Fruit fly (Drosophila melanogaster) whole organism, embryonic: ENCODE results near the gene vib.
A peak's percentile ranks its signal among the peaks of the same experiment; 100 is the strongest.

ENCODE experiments used
- Abd-B ChIP-seq: fragments of 200-800 bp; sonication (Bioruptor generic); optimal IDR thresholded peaks from 2 replicates; lab custom pipeline; 2018; ENCODE audit warnings: missing biosample characterization, mild to moderate bottlenecking, missing genetic modification characterization, moderate library complexity
- Ada2b ChIP-seq: fragments of 200-800 bp; sonication (Bioruptor generic); IDR thresholded peaks from 2 replicates; pipeline ENCODE4 v1.3.6; 2022; ENCODE audit warnings: missing biosample characterization, missing genetic modification characterization
- Bteb2 ChIP-seq: fragments of 200-800 bp; sonication (Bioruptor generic); optimal IDR thresholded peaks from 2 replicates; lab custom pipeline; 2016; ENCODE audit warnings: missing biosample characterization, missing genetic modification characterization
- CG10543 ChIP-seq: fragments of 200-800 bp; sonication (Bioruptor generic); optimal IDR thresholded peaks from 3 replicates; lab custom pipeline; 2017; ENCODE audit warnings: missing biosample characterization, mild to moderate bottlenecking, missing genetic modification characterization, moderate library complexity
- CG11085 ChIP-seq: fragments of 200-800 bp; sonication (Bioruptor generic); IDR thresholded peaks from 2 replicates; pipeline ENCODE4 v1.3.6; 2022; ENCODE audit warnings: missing biosample characterization, missing genetic modification characterization
- CG16863 ChIP-seq: fragments of 200-800 bp; sonication (Bioruptor generic); optimal IDR thresholded peaks from 3 replicates; lab custom pipeline; 2016; ENCODE audit warnings: missing biosample characterization, missing genetic modification characterization
- CG17186 ChIP-seq: fragments of 200-800 bp; sonication (Bioruptor generic); optimal IDR thresholded peaks from 3 replicates; lab custom pipeline; 2017; ENCODE audit warnings: missing biosample characterization, missing genetic modification reagents, missing genetic modification characterization
- CG32772 ChIP-seq: fragments of 200-800 bp; sonication (Bioruptor generic); IDR thresholded peaks from 2 replicates; pipeline ENCODE4 v1.3.6; 2022; ENCODE audit warnings: missing biosample characterization, missing genetic modification characterization
- CG34376 ChIP-seq: fragments of 200-800 bp; sonication (Bioruptor generic); optimal IDR thresholded peaks from 2 replicates; lab custom pipeline; 2018; ENCODE audit warnings: missing biosample characterization, mild to moderate bottlenecking, missing genetic modification characterization
- CG4707 ChIP-seq: fragments of 200-800 bp; sonication (Bioruptor generic); optimal IDR thresholded peaks from 2 replicates; lab custom pipeline; 2018; ENCODE audit warnings: missing biosample characterization, mild to moderate bottlenecking, missing genetic modification characterization, moderate library complexity
- CG6683 ChIP-seq: fragments of 200-800 bp; sonication (Bioruptor generic); optimal IDR thresholded peaks from 2 replicates; lab custom pipeline; 2017; ENCODE audit warnings: missing biosample characterization, mild to moderate bottlenecking, missing genetic modification characterization, missing genetic modification reagents
- CG8290 ChIP-seq, 3 experiments: fragments of 200-800 bp; sonication (Bioruptor generic); optimal IDR thresholded peaks; 2 replicates each; lab custom pipeline; 2016 to 2019; ENCODE audit warnings: missing biosample characterization in 3 of 3, missing genetic modification characterization in 3 of 3, mild to moderate bottlenecking in 2 of 3, moderate library complexity in 1 of 3
- CTCF ChIP-seq: fragments of 200-800 bp; sonication (Bioruptor generic); optimal IDR thresholded peaks from 2 replicates; lab custom pipeline; 2017; ENCODE audit warnings: missing biosample characterization, mild to moderate bottlenecking, missing genetic modification characterization, moderate library complexity
- Fer1 ChIP-seq: fragments of 200-800 bp; sonication (Bioruptor generic); optimal IDR thresholded peaks from 2 replicates; lab custom pipeline; 2017; ENCODE audit warnings: missing biosample characterization, mild to moderate bottlenecking, missing genetic modification characterization
- HLH3B ChIP-seq: fragments of 200-800 bp; sonication (Bioruptor generic); IDR thresholded peaks from 2 replicates; pipeline ENCODE4 v1.3.6; 2022; ENCODE audit warnings: missing biosample characterization, missing genetic modification characterization
- Hr78 ChIP-seq, 2 experiments: fragments of 200-800 bp in 1 of 2; fragments of >200 bp in 1 of 2; sonication (Bioruptor generic) in 1 of 2; optimal IDR thresholded peaks; 2 replicates each; lab custom pipeline; 2017 to 2019; ENCODE audit warnings: missing biosample characterization in 2 of 2, missing genetic modification characterization in 2 of 2, mild to moderate bottlenecking in 1 of 2, moderate library complexity in 1 of 2
- NK7.1 ChIP-seq: fragments of 200-800 bp; sonication (Bioruptor generic); optimal IDR thresholded peaks from 3 replicates; lab custom pipeline; 2016; ENCODE audit warnings: missing biosample characterization, missing genetic modification characterization
- Oli ChIP-seq: fragments of 200-800 bp; sonication (Bioruptor generic); optimal IDR thresholded peaks from 2 replicates; lab custom pipeline; 2018; ENCODE audit warnings: missing biosample characterization, mild to moderate bottlenecking, missing genetic modification characterization, moderate library complexity
- Ssrp ChIP-seq: fragments of 200-800 bp; sonication (Bioruptor generic); optimal IDR thresholded peaks from 2 replicates; lab custom pipeline; 2018; ENCODE audit warnings: missing biosample characterization, mild to moderate bottlenecking, missing genetic modification characterization, moderate library complexity
- Usf ChIP-seq: fragments of 200-800 bp; sonication (Bioruptor generic); optimal IDR thresholded peaks from 2 replicates; lab custom pipeline; 2017; ENCODE audit warnings: missing genotype, missing biosample characterization, missing genetic modification characterization
- Vsx1 ChIP-seq: fragments of 200-800 bp; sonication (Bioruptor generic); optimal IDR thresholded peaks from 2 replicates; lab custom pipeline; 2017; ENCODE audit warnings: missing biosample characterization, mild to moderate bottlenecking, missing genetic modification characterization, missing genetic modification reagents
- ato ChIP-seq: fragments of 200-800 bp; sonication (Bioruptor generic); IDR thresholded peaks from 2 replicates; pipeline ENCODE4 v1.3.6; 2022; ENCODE audit warnings: missing biosample characterization, missing genetic modification characterization; ENCODE audit not compliant: partially characterized antibody
- chinmo ChIP-seq: fragments of 200-800 bp; sonication (Bioruptor generic); IDR thresholded peaks from 4 replicates; pipeline ENCODE4 v1.3.6; 2022; ENCODE audit warnings: missing biosample characterization, missing genetic modification characterization; ENCODE audit not compliant: partially characterized antibody
- dpn ChIP-seq, 2 experiments: fragments of 200-800 bp; sonication (Bioruptor generic); optimal IDR thresholded peaks; 3 replicates each; lab custom pipeline; 2016; ENCODE audit warnings: missing biosample characterization in 2 of 2, missing genetic modification characterization in 2 of 2
- eve ChIP-seq, 2 experiments: fragments of >200 bp; optimal IDR thresholded peaks; 2 replicates each; lab custom pipeline; 2017; ENCODE audit warnings: missing biosample characterization in 2 of 2, missing genetic modification characterization in 2 of 2
- exex ChIP-seq: fragments of 200-800 bp; sonication (Bioruptor generic); optimal IDR thresholded peaks from 4 replicates; lab custom pipeline; 2018; ENCODE audit warnings: missing biosample characterization, mild to moderate bottlenecking, missing genetic modification characterization, moderate library complexity
- hbn ChIP-seq: fragments of 200-800 bp; sonication (Bioruptor generic); IDR thresholded peaks from 2 replicates; pipeline ENCODE4 v1.3.6; 2022; ENCODE audit warnings: missing biosample characterization, missing genetic modification characterization; ENCODE audit not compliant: partially characterized antibody
- lola ChIP-seq, 3 experiments: fragments of >200 bp in 2 of 3; fragments of 200-800 bp in 1 of 3; sonication (Bioruptor generic) in 1 of 3; optimal IDR thresholded peaks; 2 replicates each; lab custom pipeline; 2017 to 2019; ENCODE audit warnings: missing biosample characterization in 3 of 3, missing genetic modification characterization in 3 of 3, mild to moderate bottlenecking in 1 of 3, moderate library complexity in 1 of 3
- nmo ChIP-seq: fragments of 200-800 bp; sonication (Bioruptor generic); optimal IDR thresholded peaks from 2 replicates; lab custom pipeline; 2018; ENCODE audit warnings: missing biosample characterization, mild to moderate bottlenecking, missing genetic modification characterization, moderate library complexity
- pros ChIP-seq: fragments of 200-800 bp; sonication (Bioruptor generic); optimal IDR thresholded peaks from 3 replicates; lab custom pipeline; 2019; ENCODE audit warnings: missing biosample characterization, mild to moderate bottlenecking, missing genetic modification characterization, moderate library complexity
- schlank ChIP-seq: fragments of 200-800 bp; sonication (Bioruptor generic); optimal IDR thresholded peaks from 2 replicates; lab custom pipeline; 2018; ENCODE audit warnings: missing biosample characterization, mild to moderate bottlenecking, missing genetic modification characterization
- scrt ChIP-seq: fragments of 200-800 bp; sonication (Bioruptor generic); optimal IDR thresholded peaks from 2 replicates; lab custom pipeline; 2018; ENCODE audit warnings: missing biosample characterization, mild to moderate bottlenecking, missing genetic modification characterization, moderate library complexity
- seq ChIP-seq: fragments of 200-800 bp; sonication (Bioruptor generic); IDR thresholded peaks from 2 replicates; pipeline ENCODE4 v1.3.6; 2022; ENCODE audit warnings: missing biosample characterization, missing genetic modification characterization
- shn ChIP-seq: fragments of 200-800 bp; sonication (Bioruptor generic); optimal IDR thresholded peaks from 3 replicates; lab custom pipeline; 2016; ENCODE audit warnings: missing biosample characterization, missing genetic modification characterization
- slbo ChIP-seq: fragments of 200-800 bp; sonication (Bioruptor generic); IDR thresholded peaks from 2 replicates; pipeline ENCODE4 v1.3.6; 2022; ENCODE audit warnings: missing biosample characterization, missing genetic modification characterization
- stc ChIP-seq: fragments of 200-800 bp; sonication (Bioruptor generic); IDR thresholded peaks from 2 replicates; pipeline ENCODE4 v1.3.6; 2022; ENCODE audit warnings: missing biosample characterization, missing genetic modification characterization
- trh ChIP-seq: fragments of 200-800 bp; sonication (Bioruptor generic); optimal IDR thresholded peaks from 2 replicates; lab custom pipeline; 2016; ENCODE audit warnings: missing biosample characterization, missing genetic modification characterization
- tup ChIP-seq: fragments of 200-800 bp; sonication (Bioruptor generic); optimal IDR thresholded peaks from 2 replicates; lab custom pipeline; 2016; ENCODE audit warnings: missing biosample characterization, mild to moderate bottlenecking, missing genetic modification characterization, moderate library complexity
- wek ChIP-seq: fragments of 200-800 bp; sonication (Bioruptor generic); optimal IDR thresholded peaks from 3 replicates; lab custom pipeline; 2018; ENCODE audit warnings: missing biosample characterization, mild to moderate bottlenecking, missing genetic modification characterization, moderate library complexity

vib gene

dm6 chr3R:19181214-19181613 is 45.2 kb downstream of the vib start (continued):
- TF ChIP-seq Ada2b (GFP tag; lab: Robert Waterston, UW) (no peak), Ssrp (tag; lab: Kevin White, UChicago) (peak; percentile 30), hbn (GFP tag; lab: Robert Waterston, UW) (no peak), CG8290 (GFP tag; optimal IDR thresholded peaks at IDR 0.05; lab: Kevin White, UChicago) (no peak), CG8290 (tag; optimal IDR thresholded peaks at IDR 0.05; lab: Kevin White, UChicago) (peak in 1 of 2 experiments; percentile 16), NK7.1 (GFP tag; lab: Kevin White, UChicago) (no peak), CG4707 (GFP tag; lab: Kevin White, UChicago) (no peak), CG6683 (GFP tag; lab: Kevin White, UChicago) (no peak), Oli (tag; lab: Kevin White, UChicago) (peak; percentile 20), Bteb2 (no peak), HLH3B (GFP tag; lab: Robert Waterston, UW) (no peak), trh (no peak), Abd-B (no peak), scrt (GFP tag; lab: Kevin White, UChicago) (no peak), CG10543 (GFP tag; lab: Kevin White, UChicago) (no peak), slbo (GFP tag; lab: Robert Waterston, UW) (0 out of 2 replicates have a peak, but pooled peaks have one; percentile 7), Vsx1 (GFP tag; lab: Kevin White, UChicago) (no peak), nmo (GFP tag; lab: Kevin White, UChicago) (peak; percentile 10), Hr78 (GFP tag; optimal IDR thresholded peaks at IDR 0.05; lab: Kevin White, UChicago) (no peak), wek (GFP tag; lab: Kevin White, UChicago) (no peak), stc (no peak), schlank (tag; lab: Kevin White, UChicago) (no peak), dpn (GFP tag; optimal IDR thresholded peaks at IDR 0.05; lab: Kevin White, UChicago) (no peak), Usf (GFP tag; lab: Kevin White, UChicago) (no peak), shn (GFP tag; lab: Kevin White, UChicago) (no peak), pros (GFP tag; lab: Kevin White, UChicago) (no peak), tup (GFP tag; lab: Kevin White, UChicago) (no peak), Fer1 (GFP tag; lab: Kevin White, UChicago) (peak; percentile 17), CG32772 (GFP tag; lab: Robert Waterston, UW) (no peak), chinmo (GFP tag; lab: Robert Waterston, UW) (no peak), CG17186 (GFP tag; lab: Kevin White, UChicago) (no peak), CG11085 (GFP tag; lab: Robert Waterston, UW) (no peak), seq (GFP tag; lab: Robert Waterston, UW) (no peak), CG34376 (no peak), lola (GFP tag; optimal IDR thresholded peaks at IDR 0.05; lab: Kevin White, UChicago) (no peak), ato (GFP tag; lab: Robert Waterston, UW) (no peak), eve (GFP tag; optimal IDR thresholded peaks at IDR 0.05; lab: Kevin White, UChicago) (peak in 1 of 2 experiments; percentile 49), CTCF (GFP tag; lab: Kevin White, UChicago) (no peak), exex (tag; lab: Kevin White, UChicago) (no peak), CG16863 (GFP tag; lab: Kevin White, UChicago) (no peak)
